Fruit fly (Drosophila melanogaster) whole organism, wandering third instar larva: ENCODE measurements around the gene unc-45.

Source experiments
- Abd-B ChIP-seq: fragments of >200 bp; optimal IDR thresholded peaks from 2 replicates; lab custom pipeline; 2017; ENCODE audit warnings: missing biosample characterization, missing genetic modification characterization
- CG32264 ChIP-seq: fragments of 200-800 bp; sonication (Bioruptor generic); optimal IDR thresholded peaks from 2 replicates; lab custom pipeline; 2016; ENCODE audit warnings: missing biosample characterization, missing genetic modification characterization
- CG9705 ChIP-seq: fragments of 200-800 bp; sonication (Bioruptor generic); optimal IDR thresholded peaks from 2 replicates; lab custom pipeline; 2018; ENCODE audit warnings: missing biosample characterization, mild to moderate bottlenecking, missing genetic modification characterization
- CrebA ChIP-seq: fragments of 200-800 bp; sonication (Bioruptor generic); optimal IDR thresholded peaks from 2 replicates; lab custom pipeline; 2016; ENCODE audit warnings: missing biosample characterization, mild to moderate bottlenecking, missing genetic modification characterization, borderline replicate concordance
- Dfd ChIP-seq: fragments of >200 bp; optimal IDR thresholded peaks from 2 replicates; lab custom pipeline; 2017; ENCODE audit warnings: missing biosample characterization, missing genetic modification characterization
- Dif ChIP-seq: fragments of 200-275, 200-300 bp; sonication (Bioruptor generic); optimal IDR thresholded peaks from 2 replicates; lab custom pipeline; 2018; ENCODE audit warnings: missing biosample characterization, missing genetic modification characterization; ENCODE audit not compliant: partially characterized antibody
- GATAd ChIP-seq: sonication (Bioruptor generic); optimal IDR thresholded peaks from 2 replicates; lab custom pipeline; 2016; ENCODE audit warnings: missing biosample characterization, missing genetic modification characterization
- HLH106 ChIP-seq: fragments of 200-800 bp; optimal IDR thresholded peaks from 3 replicates; lab custom pipeline; 2019; ENCODE audit warnings: missing biosample characterization, mild to moderate bottlenecking, missing genetic modification characterization, moderate library complexity
- Hnf4 ChIP-seq: fragments of 200-800 bp; sonication (Bioruptor generic); optimal IDR thresholded peaks from 2 replicates; lab custom pipeline; 2016; ENCODE audit warnings: missing biosample characterization, mild to moderate bottlenecking, missing genetic modification characterization
- Hr78 ChIP-seq: fragments of >200 bp; optimal IDR thresholded peaks from 2 replicates; lab custom pipeline; 2017; ENCODE audit warnings: missing biosample characterization, missing genetic modification characterization
- Hr83 ChIP-seq: fragments of 200-300 bp; sonication (Bioruptor generic); optimal IDR thresholded peaks from 2 replicates; lab custom pipeline; 2016; ENCODE audit warnings: missing biosample characterization, mild to moderate bottlenecking, missing genetic modification characterization, moderate library complexity; ENCODE audit not compliant: poor library complexity, severe bottlenecking
- Jra ChIP-seq: sonication (Bioruptor generic); optimal IDR thresholded peaks from 2 replicates; lab custom pipeline; 2016; ENCODE audit warnings: missing biosample characterization, missing genetic modification characterization
- Myc ChIP-seq: fragments of >200 bp; optimal IDR thresholded peaks from 2 replicates; lab custom pipeline; 2017
- N ChIP-seq: fragments of >200 bp; optimal IDR thresholded peaks from 2 replicates; lab custom pipeline; 2018; ENCODE audit warnings: missing biosample characterization, missing external identifiers, missing genetic modification characterization
- OdsH ChIP-seq: fragments of 200-800 bp; sonication (Bioruptor generic); optimal IDR thresholded peaks from 2 replicates; lab custom pipeline; 2016; ENCODE audit warnings: missing biosample characterization, mild to moderate bottlenecking, missing genetic modification characterization
- Rel ChIP-seq, 2 experiments: fragments of 200-800 bp; sonication (Bioruptor generic) in 1 of 2; optimal IDR thresholded peaks; 2 replicates in 1 of 2; 3 replicates in 1 of 2; lab custom pipeline; 2016 to 2019; ENCODE audit warnings: mild to moderate bottlenecking in 2 of 2, missing biosample characterization in 2 of 2, missing genetic modification characterization in 2 of 2, moderate library complexity in 1 of 2
- Sp1 ChIP-seq: fragments of 200-800 bp; sonication (Bioruptor generic); optimal IDR thresholded peaks from 3 replicates; lab custom pipeline; 2019; ENCODE audit warnings: missing biosample characterization, mild to moderate bottlenecking, missing genetic modification characterization, moderate library complexity
- br ChIP-seq: fragments of 200-800 bp; sonication (Bioruptor generic); optimal IDR thresholded peaks from 2 replicates; lab custom pipeline; 2016; ENCODE audit warnings: missing biosample characterization, missing genetic modification characterization
- brk ChIP-seq: fragments of 200-800 bp; sonication (Bioruptor generic); optimal IDR thresholded peaks from 2 replicates; lab custom pipeline; 2016; ENCODE audit warnings: missing biosample characterization, mild to moderate bottlenecking, missing genetic modification characterization
- dl ChIP-seq, 2 experiments: fragments of 175-275, 200-275 bp in 1 of 2; fragments of 200-275 bp in 1 of 2; sonication (Bioruptor generic); optimal IDR thresholded peaks; lab custom pipeline; 2018; ENCODE audit warnings: mild to moderate bottlenecking in 2 of 2, missing biosample characterization in 2 of 2, missing genetic modification characterization in 2 of 2, moderate library complexity in 2 of 2; ENCODE audit not compliant: partially characterized antibody in 2 of 2, insufficient read depth in 1 of 2
- dmrt93B ChIP-seq: fragments of 200-800 bp; sonication (Bioruptor generic); optimal IDR thresholded peaks from 2 replicates; lab custom pipeline; 2018; ENCODE audit warnings: missing biosample characterization, mild to moderate bottlenecking, missing genetic modification characterization
- ey ChIP-seq: fragments of 200-800 bp; sonication (Bioruptor generic); optimal IDR thresholded peaks from 2 replicates; lab custom pipeline; 2016; ENCODE audit warnings: missing biosample characterization, missing genetic modification characterization
- foxo ChIP-seq, 2 experiments: fragments of 200-800 bp; sonication (Bioruptor generic); optimal IDR thresholded peaks; 2 replicates in 1 of 2; 3 replicates in 1 of 2; lab custom pipeline; 2016 to 2017; ENCODE audit warnings: missing biosample characterization in 2 of 2, missing genetic modification characterization in 2 of 2
- fru ChIP-seq: fragments of 200-800 bp; sonication (Bioruptor generic); optimal IDR thresholded peaks from 3 replicates; lab custom pipeline; 2016; ENCODE audit warnings: missing biosample characterization, mild to moderate bottlenecking, missing genetic modification characterization
- h ChIP-seq: fragments of 200-800 bp; sonication (Bioruptor generic); optimal IDR thresholded peaks from 3 replicates; lab custom pipeline; 2016; ENCODE audit warnings: missing biosample characterization, mild to moderate bottlenecking, missing genetic modification characterization
- lola ChIP-seq: fragments of >200 bp; optimal IDR thresholded peaks from 2 replicates; lab custom pipeline; 2017; ENCODE audit warnings: missing biosample characterization, missing genetic modification characterization
- pan ChIP-seq: fragments of >200 bp; optimal IDR thresholded peaks from 2 replicates; lab custom pipeline; 2017
- psq ChIP-seq: fragments of 200-800 bp; sonication (Bioruptor generic); optimal IDR thresholded peaks from 3 replicates; lab custom pipeline; 2017; ENCODE audit warnings: missing biosample characterization, mild to moderate bottlenecking, missing genetic modification characterization, moderate library complexity
- rgr ChIP-seq: fragments of 200-800 bp; sonication (Bioruptor generic); optimal IDR thresholded peaks from 3 replicates; lab custom pipeline; 2016; ENCODE audit warnings: missing biosample characterization, mild to moderate bottlenecking, missing genetic modification characterization
- sage ChIP-seq: fragments of 200-800 bp; sonication (Bioruptor generic); optimal IDR thresholded peaks from 2 replicates; lab custom pipeline; 2016; ENCODE audit warnings: missing biosample characterization, mild to moderate bottlenecking, missing genetic modification characterization
- sv ChIP-seq: fragments of 200-800 bp; sonication (Bioruptor generic); optimal IDR thresholded peaks from 3 replicates; lab custom pipeline; 2016; ENCODE audit warnings: missing biosample characterization, missing genetic modification characterization
- tai ChIP-seq: sonication (Bioruptor generic); optimal IDR thresholded peaks from 2 replicates; lab custom pipeline; 2016; ENCODE audit warnings: missing biosample characterization, missing genetic modification characterization
- woc ChIP-seq: sonication (Bioruptor generic); optimal IDR thresholded peaks from 2 replicates; lab custom pipeline; 2016; ENCODE audit warnings: missing biosample characterization, mild to moderate bottlenecking, missing genetic modification characterization

Gene unc-45

dm6 chr3R:8026515-8026914, 6.6 kb upstream of the unc-45 start:
- TF ChIP-seq fru (GFP tag; lab: Kevin White, UChicago) (no peak), Rel (GFP tag; optimal IDR thresholded peaks at IDR 0.05; lab: Kevin White, UChicago) (no peak), Rel (tag; optimal IDR thresholded peaks at IDR 0.05; lab: Kevin White, UChicago) (no peak), foxo (GFP tag; optimal IDR thresholded peaks at IDR 0.05; lab: Kevin White, UChicago) (no peak), Hr78 (GFP tag; lab: Kevin White, UChicago) (no peak), h (GFP tag; lab: Kevin White, UChicago) (no peak), CrebA (GFP tag; lab: Kevin White, UChicago) (no peak), tai (GFP tag; lab: Kevin White, UChicago) (no peak), N (no peak)

- peak; percentile 67 for TF ChIP-seq sage (GFP tag; lab: Kevin White, UChicago)
- TF ChIP-seq CG9705 (GFP tag; lab: Kevin White, UChicago), result no peak
- peak; percentile 75 for TF ChIP-seq woc
- TF ChIP-seq dl (GFP tag; optimal IDR thresholded peaks at IDR 0.05; lab: Kevin White, UChicago; ENCODE audit: insufficient read depth in 1 of 2, partially characterized antibody in 2 of 2), result peak; percentile 17 to 28
- peak; percentile 55 for TF ChIP-seq Dif (GFP tag; lab: Kevin White, UChicago)
- TF ChIP-seq psq (GFP tag; lab: Kevin White, UChicago), result peak; percentile 85
- TF ChIP-seq Jra (GFP tag; lab: Kevin White, UChicago), result no peak
- no peak for TF ChIP-seq Dfd
- no peak for TF ChIP-seq GATAd (GFP tag; lab: Kevin White, UChicago)
- TF ChIP-seq rgr (GFP tag; lab: Kevin White, UChicago), result peak; percentile 84
- peak; percentile 65 for TF ChIP-seq dmrt93B (GFP tag; lab: Kevin White, UChicago)
- peak; percentile 53 for TF ChIP-seq ey (GFP tag; lab: Kevin White, UChicago)
- TF ChIP-seq Abd-B (GFP tag; lab: Kevin White, UChicago), result no peak
- TF ChIP-seq fru (GFP tag; lab: Kevin White, UChicago), result no peak
- TF ChIP-seq brk, result no peak
- TF ChIP-seq foxo (GFP tag; optimal IDR thresholded peaks at IDR 0.05; lab: Kevin White, UChicago), result peak in 1 of 2 experiments; percentile 76
- TF ChIP-seq Sp1, result peak; percentile 90
- TF ChIP-seq Myc (lab: Kevin White, UChicago), result no peak
- peak; percentile 12 for TF ChIP-seq sv (GFP tag; lab: Kevin White, UChicago)
- peak; percentile 22 for TF ChIP-seq Rel (GFP tag; optimal IDR thresholded peaks at IDR 0.05; lab: Kevin White, UChicago)
- peak; percentile 51 for TF ChIP-seq Rel (tag; optimal IDR thresholded peaks at IDR 0.05; lab: Kevin White, UChicago)
- peak; percentile 18 for TF ChIP-seq h (GFP tag; lab: Kevin White, UChicago)
- peak; percentile 82 for TF ChIP-seq HLH106 (tag; lab: Kevin White, UChicago)
- TF ChIP-seq pan (lab: Kevin White, UChicago), result no peak
- TF ChIP-seq OdsH, result peak; percentile 81
- TF ChIP-seq br (GFP tag; lab: Kevin White, UChicago), result peak; percentile 62
- no peak for TF ChIP-seq Hr83 (GFP tag; lab: Kevin White, UChicago)
Observed at dm6 chr3R:8027203-8027688, 5.9 kb upstream of the unc-45 start.

dm6 chr3R:8029496-8030013, 3.5 kb upstream of the unc-45 start, which contains the start of gene ImpE3:
Gene ImpE3 (minus strand): TSS chr3R:8029546.
- TF ChIP-seq N (no peak), dmrt93B (GFP tag; lab: Kevin White, UChicago) (peak; percentile 30), pan (lab: Kevin White, UChicago) (no peak), br (GFP tag; lab: Kevin White, UChicago) (peak; percentile 67), sage (GFP tag; lab: Kevin White, UChicago) (peak; percentile 63), Hnf4 (no peak), CG9705 (GFP tag; lab: Kevin White, UChicago) (peak; percentile 46), ey (GFP tag; lab: Kevin White, UChicago) (peak; percentile 59), foxo (GFP tag; optimal IDR thresholded peaks at IDR 0.05; lab: Kevin White, UChicago) (peak in 1 of 2 experiments; percentile 76), CG32264 (GFP tag; lab: Kevin White, UChicago) (peak; percentile 14), psq (GFP tag; lab: Kevin White, UChicago) (peak; percentile 61), HLH106 (tag; lab: Kevin White, UChicago) (peak; percentile 74), woc (peak; percentile 91), rgr (GFP tag; lab: Kevin White, UChicago) (peak; percentile 66), Sp1 (peak; percentile 80), h (GFP tag; lab: Kevin White, UChicago) (peak; percentile 75), fru (GFP tag; lab: Kevin White, UChicago) (peak; percentile 79), lola (no peak), tai (GFP tag; lab: Kevin White, UChicago) (no peak), OdsH (peak; percentile 63), Rel (GFP tag; optimal IDR thresholded peaks at IDR 0.05; lab: Kevin White, UChicago) (peak; percentile 2), Rel (tag; optimal IDR thresholded peaks at IDR 0.05; lab: Kevin White, UChicago) (peak; percentile 96)
